Fruit fly (Drosophila melanogaster): ENCODE measurements around the gene ndl.
A peak's percentile ranks its signal among the peaks of the same experiment; 100 is the strongest.

Gene ndl

DNA sequence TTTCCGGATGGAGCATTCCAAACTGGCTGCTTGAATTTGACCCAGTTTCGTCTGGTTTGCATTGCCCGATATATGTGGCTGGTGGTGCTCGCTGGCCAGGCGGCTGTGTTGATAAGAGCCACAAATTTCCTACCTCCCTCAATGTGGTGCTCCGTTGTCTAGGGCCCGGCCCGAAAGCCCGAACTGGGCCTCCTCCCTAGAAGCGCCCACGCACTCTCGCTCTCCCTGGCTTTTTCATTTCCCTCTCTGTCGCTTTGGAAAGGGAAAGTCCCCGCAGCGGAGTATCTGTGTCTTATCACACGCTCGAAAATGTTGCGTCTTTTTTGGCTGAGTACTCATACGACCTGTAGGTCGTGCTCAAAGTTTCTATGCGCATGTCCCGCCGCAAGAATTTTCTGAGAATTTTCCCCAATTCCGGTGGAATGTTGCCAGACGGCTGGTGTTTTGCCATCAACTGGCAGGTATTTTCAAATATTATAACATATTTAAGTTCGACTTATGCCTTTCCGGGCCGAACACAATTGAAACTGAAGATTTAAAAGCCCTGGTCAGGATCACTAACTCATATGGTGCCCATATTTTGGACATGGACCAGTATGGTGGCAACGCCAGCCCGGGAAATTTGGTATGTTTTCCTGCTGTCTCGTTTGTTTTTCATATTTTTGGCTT, 5.9 kb upstream of the ndl start, which contains the start of gene axed (continued):
- TF ChIP-seq zen2 (GFP tag; IDR thresholded peaks at IDR 0.05; ENCODE audit: partially characterized antibody), result peak; percentile 50; the same call in 1 of the 3 replicates
- no peak for TF ChIP-seq CG13624 (GFP tag; optimal IDR thresholded peaks at IDR 0.05)
- TF ChIP-seq slou (GFP tag; optimal IDR thresholded peaks at IDR 0.05), result no peak
- peak; percentile 56 for TF ChIP-seq row (GFP tag; IDR thresholded peaks at IDR 0.05)
- TF ChIP-seq CG11093 (GFP tag; IDR thresholded peaks at IDR 0.05), result no peak
- TF ChIP-seq odd (GFP tag; optimal IDR thresholded peaks at IDR 0.05), result no peak
- TF ChIP-seq CG32532 (GFP tag; IDR thresholded peaks at IDR 0.05), result 0 out of 2 replicates have a peak, but pooled peaks have one; percentile 27
- no peak for TF ChIP-seq Hr78 (GFP tag; optimal IDR thresholded peaks at IDR 0.05)
- TF ChIP-seq CG33557 (GFP tag; optimal IDR thresholded peaks at IDR 0.05), result no peak
- TF ChIP-seq pan (optimal IDR thresholded peaks at IDR 0.05), result no peak
- TF ChIP-seq pan (GFP tag; optimal IDR thresholded peaks at IDR 0.05 in 1 of 2, IDR thresholded peaks at IDR 0.05 in 1 of 2), result peak in 1 of 2 experiments; percentile 62
- TF ChIP-seq CG15011 (GFP tag; optimal IDR thresholded peaks at IDR 0.05), result peak; percentile 14
- TF ChIP-seq CG17612 (GFP tag; IDR thresholded peaks at IDR 0.05), result peak; percentile 10; the same call in 1 of the 2 replicates
- TF ChIP-seq CG8281 (tag; optimal IDR thresholded peaks at IDR 0.05), result no peak
- TF ChIP-seq CG2199 (GFP tag; IDR thresholded peaks at IDR 0.05), result no peak
- no peak for TF ChIP-seq CG4404 (GFP tag; IDR thresholded peaks at IDR 0.05)
- TF ChIP-seq NfI (GFP tag; optimal IDR thresholded peaks at IDR 0.05), result peak; percentile 59
- TF ChIP-seq Dp (GFP tag; optimal IDR thresholded peaks at IDR 0.05), result peak; percentile 18
- TF ChIP-seq Fer3 (tag; optimal IDR thresholded peaks at IDR 0.05), result peak; percentile 24
- no peak for TF ChIP-seq CG1832 (GFP tag; optimal IDR thresholded peaks at IDR 0.05)
- no peak for TF ChIP-seq CG10565 (GFP tag; optimal IDR thresholded peaks at IDR 0.05)
- TF ChIP-seq CG17385 (GFP tag; optimal IDR thresholded peaks at IDR 0.05), result peak; percentile 31
- peak; percentile 40; the same call in 1 of the 2 replicates for TF ChIP-seq Ada2b (GFP tag; IDR thresholded peaks at IDR 0.05)
- TF ChIP-seq hkb (optimal IDR thresholded peaks at IDR 0.05), result peak; percentile 15
- no peak for TF ChIP-seq hkb (GFP tag; IDR thresholded peaks at IDR 0.05)
- no peak for TF ChIP-seq Dfd (GFP tag; optimal IDR thresholded peaks at IDR 0.05)
- TF ChIP-seq vfl (GFP tag; optimal IDR thresholded peaks at IDR 0.05), result no peak
- no peak for TF ChIP-seq CG30431 (GFP tag; optimal IDR thresholded peaks at IDR 0.05)
- TF ChIP-seq CG3847 (GFP tag; IDR thresholded peaks at IDR 0.05), result 0 out of 2 replicates have a peak, but pooled peaks have one; percentile 20
- TF ChIP-seq B-H2 (GFP tag; optimal IDR thresholded peaks at IDR 0.05), result no peak
- TF ChIP-seq ind (GFP tag; optimal IDR thresholded peaks at IDR 0.05), result peak; percentile 29
- TF ChIP-seq CG3281 (GFP tag; optimal IDR thresholded peaks at IDR 0.05), result peak; percentile 60
- TF ChIP-seq slp2 (GFP tag; optimal IDR thresholded peaks at IDR 0.05), result no peak
- no peak for TF ChIP-seq Chrac-16 (GFP tag; optimal IDR thresholded peaks at IDR 0.05)
- peak; percentile 15 for TF ChIP-seq bab2 (GFP tag; optimal IDR thresholded peaks at IDR 0.05)
- peak; percentile 36; the same call in 1 of the 3 replicates for TF ChIP-seq Dbx (GFP tag; IDR thresholded peaks at IDR 0.05)
- TF ChIP-seq Xbp1 (GFP tag; optimal IDR thresholded peaks at IDR 0.05), result peak; percentile 42
- TF ChIP-seq CG18599 (GFP tag; optimal IDR thresholded peaks at IDR 0.05), result peak; percentile 64
- 0 out of 2 replicates have a peak, but pooled peaks have one; percentile 23 for TF ChIP-seq H2.0 (GFP tag; IDR thresholded peaks at IDR 0.05)
- peak; percentile 35; the same call in 1 of the 2 replicates for TF ChIP-seq Ptx1 (GFP tag; IDR thresholded peaks at IDR 0.05)
- no peak for TF ChIP-seq pum (GFP tag; optimal IDR thresholded peaks at IDR 0.05)
- no peak for TF ChIP-seq gsb (GFP tag; IDR thresholded peaks at IDR 0.05)
- no peak for TF ChIP-seq Myb (GFP tag; optimal IDR thresholded peaks at IDR 0.05)
- peak; percentile 16 for TF ChIP-seq nmo (GFP tag; optimal IDR thresholded peaks at IDR 0.05)
- TF ChIP-seq CG3838 (GFP tag; optimal IDR thresholded peaks at IDR 0.05), result peak; percentile 11
- peak; percentile 29 for TF ChIP-seq CG7839 (tag; optimal IDR thresholded peaks at IDR 0.05)
- peak; percentile 12 for TF ChIP-seq CG13775 (GFP tag; optimal IDR thresholded peaks at IDR 0.05)
- TF ChIP-seq tgo (GFP tag; IDR thresholded peaks at IDR 0.05), result no peak
- TF ChIP-seq peb (GFP tag; IDR thresholded peaks at IDR 0.05), result 0 out of 2 replicates have a peak, but pooled peaks have one; percentile 11
- TF ChIP-seq CG10147 (GFP tag; optimal IDR thresholded peaks at IDR 0.05), result peak; percentile 49

All from whole organism, embryonic.